Worm (Caenorhabditis elegans) whole organism, late embryonic: ENCODE data around the gene sri-32.

Experiments used
- F13H6.1 ChIP-seq: sonication (generic microtip); optimal IDR thresholded peaks from 2 replicates; lab custom pipeline; 2016; ENCODE audit warnings: missing genetic modification characterization, missing compliant biosample characterization
- ama-1 ChIP-seq: fragments of 150-350 bp; optimal IDR thresholded peaks from 2 replicates; lab custom pipeline; 2014
- ceh-34 ChIP-seq: sonication (generic microtip); optimal IDR thresholded peaks from 2 replicates; lab custom pipeline; 2016; ENCODE audit warnings: mild to moderate bottlenecking, missing genetic modification characterization, missing compliant biosample characterization
- nhr-11 ChIP-seq: fragments of 150-350 bp; optimal IDR thresholded peaks from 2 replicates; lab custom pipeline; 2014; ENCODE audit warnings: missing biosample characterization, missing genetic modification characterization
- pha-4 ChIP-seq: fragments of 150-350 bp; optimal IDR thresholded peaks from 2 replicates; lab custom pipeline; 2018; ENCODE audit warnings: missing biosample characterization, missing genetic modification reagents, missing genetic modification characterization
- zip-5 ChIP-seq: sonication (generic microtip); optimal IDR thresholded peaks from 2 replicates; lab custom pipeline; 2016; ENCODE audit warnings: missing genetic modification characterization, missing compliant biosample characterization
- ztf-16 ChIP-seq: sonication (generic microtip); optimal IDR thresholded peaks from 2 replicates; lab custom pipeline; 2017; ENCODE audit warnings: missing genetic modification characterization, missing compliant biosample characterization

DNA sequence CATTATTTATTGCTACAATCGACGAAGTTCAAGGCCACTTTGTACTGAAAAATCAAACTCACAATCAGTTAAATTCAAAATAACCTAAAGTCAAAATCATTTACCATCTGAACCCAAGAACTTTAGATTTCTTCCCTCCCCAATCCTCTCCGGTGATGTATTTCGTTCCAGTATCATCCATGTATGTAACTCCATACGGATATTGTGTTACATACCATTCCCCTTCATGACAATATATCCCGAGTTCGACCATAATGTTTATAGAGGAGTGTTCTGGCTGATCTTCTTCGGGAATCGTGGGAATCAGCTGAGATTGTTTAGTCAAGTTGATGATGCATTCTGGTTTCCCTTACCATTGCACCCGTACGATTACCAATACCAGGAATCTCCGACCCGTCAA, 5.9 kb downstream of the sri-32 start:
- TF ChIP-seq nhr-11 (no peak), zip-5 (tag; lab: Kevin White, UChicago) (no peak), F13H6.1 (tag; lab: Kevin White, UChicago) (no peak), ama-1 (lab: Kevin White, UChicago) (no peak), ztf-16 (no peak), ceh-34 (tag; lab: Kevin White, UChicago) (no peak), pha-4 (no peak)
